Worm (Caenorhabditis elegans) whole organism, L1 larva: ENCODE results near the gene R03E9.2.
A peak's percentile ranks its signal among the peaks of the same experiment; 100 is the strongest.

Experiments used
- C34B4.2 ChIP-seq: sonication (generic microtip); optimal IDR thresholded peaks from 2 replicates; lab custom pipeline; 2017; ENCODE audit warnings: mild to moderate bottlenecking, missing genetic modification characterization, missing compliant biosample characterization
- F16B12.6 ChIP-seq: fragments of 150-350 bp; optimal IDR thresholded peaks from 2 replicates; lab custom pipeline; 2014; ENCODE audit warnings: missing biosample characterization, missing genetic modification characterization
- aha-1 ChIP-seq: fragments of 150-350 bp; optimal IDR thresholded peaks from 2 replicates; lab custom pipeline; 2014; ENCODE audit warnings: missing biosample characterization, missing genetic modification characterization
- aly-2 ChIP-seq: fragments of 150-350 bp; optimal IDR thresholded peaks from 2 replicates; lab custom pipeline; 2014; ENCODE audit warnings: missing biosample characterization, missing genetic modification characterization
- ama-1 ChIP-seq: fragments of 150-350 bp; optimal IDR thresholded peaks from 2 replicates; lab custom pipeline; 2014
- blmp-1 ChIP-seq: fragments of 150-350 bp; optimal IDR thresholded peaks from 2 replicates; lab custom pipeline; 2014; ENCODE audit warnings: missing biosample characterization, missing genetic modification characterization
- ceh-63 ChIP-seq: fragments of 200-800 bp; sonication (Bioruptor generic); optimal IDR thresholded peaks from 2 replicates; lab custom pipeline; 2018; ENCODE audit warnings: mild to moderate bottlenecking, missing genetic modification characterization, missing compliant biosample characterization
- ceh-8 ChIP-seq: fragments of 200-800 bp; sonication (Bioruptor generic); optimal IDR thresholded peaks from 2 replicates; lab custom pipeline; 2018; ENCODE audit warnings: mild to moderate bottlenecking, missing genetic modification characterization, moderate library complexity, missing compliant biosample characterization
- ceh-82 ChIP-seq, 3 experiments: fragments of 150-350 bp in 1 of 3; sonication (generic microtip) in 2 of 3; optimal IDR thresholded peaks; 2 replicates each; lab custom pipeline; 2014 to 2017; ENCODE audit warnings: missing biosample characterization in 3 of 3, missing genetic modification characterization in 3 of 3
- ceh-88 ChIP-seq: fragments of 200-800 bp; sonication (Bioruptor generic); IDR thresholded peaks from 2 replicates; pipeline ENCODE4 v1.3.6; 2022; ENCODE audit warnings: missing genetic modification characterization, missing compliant biosample characterization
- ceh-90 ChIP-seq: sonication (generic microtip); optimal IDR thresholded peaks from 2 replicates; lab custom pipeline; 2016; ENCODE audit warnings: missing genetic modification characterization, missing compliant biosample characterization
- ces-1 ChIP-seq: fragments of 150-350 bp; optimal IDR thresholded peaks from 2 replicates; lab custom pipeline; 2014; ENCODE audit warnings: missing biosample characterization, missing genetic modification reagents, missing genetic modification characterization
- dpl-1 ChIP-seq, 3 experiments: fragments of 150-350 bp in 2 of 3; sonication (generic microtip) in 1 of 3; optimal IDR thresholded peaks; 2 replicates each; lab custom pipeline; 2014 to 2017; ENCODE audit warnings: missing biosample characterization in 3 of 3, missing genetic modification characterization in 3 of 3, missing genetic modification reagents in 3 of 3
- efl-3 ChIP-seq: fragments of 200-800 bp; sonication (Bioruptor generic); optimal IDR thresholded peaks from 2 replicates; lab custom pipeline; 2018; ENCODE audit warnings: mild to moderate bottlenecking, missing genetic modification characterization, missing compliant biosample characterization
- egl-13 ChIP-seq: sonication (generic microtip); optimal IDR thresholded peaks from 2 replicates; lab custom pipeline; 2016; ENCODE audit warnings: missing genotype, missing genetic modification reagents, missing genetic modification characterization, missing compliant biosample characterization
- elt-2 ChIP-seq: sonication (generic microtip); optimal IDR thresholded peaks from 2 replicates; lab custom pipeline; 2016; ENCODE audit warnings: missing genetic modification characterization, mild to moderate bottlenecking, inconsistent platforms, missing compliant biosample characterization, missing genetic modification reagents
- elt-3 ChIP-seq, 6 experiments: fragments of 150-350 bp in 1 of 6; sonication (generic microtip); optimal IDR thresholded peaks; 2 replicates each; lab custom pipeline; 2017 to 2018; ENCODE audit warnings: missing biosample characterization in 6 of 6, missing genetic modification characterization in 6 of 6, inconsistent platforms in 1 of 6
- ets-5 ChIP-seq: fragments of 200-800 bp; sonication (Bioruptor generic); IDR thresholded peaks from 2 replicates; pipeline ENCODE4 v1.3.6; 2022; ENCODE audit warnings: missing genetic modification characterization, missing compliant biosample characterization
- fkh-8 ChIP-seq: sonication (generic microtip); optimal IDR thresholded peaks from 2 replicates; lab custom pipeline; 2016; ENCODE audit warnings: mild to moderate bottlenecking, missing genetic modification characterization, missing compliant biosample characterization
- fos-1 ChIP-seq: fragments of 150-350 bp; optimal IDR thresholded peaks from 2 replicates; lab custom pipeline; 2014; ENCODE audit warnings: missing biosample characterization, missing genetic modification characterization
- hpl-2 ChIP-seq: fragments of 150-350 bp; optimal IDR thresholded peaks from 2 replicates; lab custom pipeline; 2014; ENCODE audit warnings: missing biosample characterization, missing genetic modification reagents, missing genetic modification characterization
- jun-1 ChIP-seq: fragments of 150-350 bp; optimal IDR thresholded peaks from 2 replicates; lab custom pipeline; 2014; ENCODE audit warnings: missing biosample characterization, missing genetic modification reagents, missing genetic modification characterization
- lin-13 ChIP-seq: fragments of 150-350 bp; optimal IDR thresholded peaks from 2 replicates; lab custom pipeline; 2014; ENCODE audit warnings: missing biosample characterization, missing genetic modification reagents, missing genetic modification characterization
- lin-14 ChIP-seq: fragments of 200-800 bp; sonication (Bioruptor generic); optimal IDR thresholded peaks from 2 replicates; lab custom pipeline; 2018; ENCODE audit warnings: mild to moderate bottlenecking, missing genetic modification characterization, moderate library complexity, missing compliant biosample characterization
- lin-35 ChIP-seq, 2 experiments: fragments of 150-350 bp; optimal IDR thresholded peaks; 2 replicates each; lab custom pipeline; 2014; ENCODE audit warnings: missing biosample characterization in 2 of 2, missing genetic modification characterization in 2 of 2, missing genetic modification reagents in 2 of 2
- lin-39 ChIP-seq: fragments of 150-350 bp; optimal IDR thresholded peaks from 2 replicates; lab custom pipeline; 2014; ENCODE audit warnings: missing biosample characterization, missing genetic modification reagents, missing genetic modification characterization
- mdl-1 ChIP-seq, 2 experiments: fragments of 150-350 bp; optimal IDR thresholded peaks; 2 replicates each; lab custom pipeline; 2014 to 2017; ENCODE audit warnings: missing biosample characterization in 2 of 2, missing genetic modification characterization in 2 of 2, inconsistent platforms in 1 of 2
- mep-1 ChIP-seq: fragments of 150-350 bp; optimal IDR thresholded peaks from 2 replicates; lab custom pipeline; 2014; ENCODE audit warnings: missing biosample characterization, missing genetic modification characterization
- nhr-11 ChIP-seq: fragments of 150-350 bp; optimal IDR thresholded peaks from 2 replicates; lab custom pipeline; 2014; ENCODE audit warnings: missing biosample characterization, missing genetic modification characterization
- nhr-28 ChIP-seq: fragments of 150-350 bp; optimal IDR thresholded peaks from 2 replicates; lab custom pipeline; 2014; ENCODE audit warnings: missing biosample characterization, missing genetic modification characterization
- nhr-47 ChIP-seq: sonication (generic microtip); optimal IDR thresholded peaks from 2 replicates; lab custom pipeline; 2016; ENCODE audit warnings: mild to moderate bottlenecking, missing genetic modification characterization, moderate library complexity, missing compliant biosample characterization
- nhr-71 ChIP-seq: sonication (generic microtip); optimal IDR thresholded peaks from 2 replicates; lab custom pipeline; 2016; ENCODE audit warnings: mild to moderate bottlenecking, missing genetic modification characterization, moderate library complexity, missing compliant biosample characterization
- nhr-76 ChIP-seq: sonication (generic microtip); optimal IDR thresholded peaks from 2 replicates; lab custom pipeline; 2017; ENCODE audit warnings: missing biosample characterization, missing genetic modification characterization
- nhr-84 ChIP-seq: sonication (generic microtip); optimal IDR thresholded peaks from 2 replicates; lab custom pipeline; 2017; ENCODE audit warnings: missing biosample characterization, missing genetic modification characterization
- nhr-90 ChIP-seq: sonication (generic microtip); optimal IDR thresholded peaks from 2 replicates; lab custom pipeline; 2016; ENCODE audit warnings: mild to moderate bottlenecking, missing genetic modification characterization, missing compliant biosample characterization; ENCODE audit not compliant: poor library complexity
- pax-3 ChIP-seq: fragments of 200-800 bp; sonication (Bioruptor generic); optimal IDR thresholded peaks from 2 replicates; lab custom pipeline; 2018; ENCODE audit warnings: mild to moderate bottlenecking, missing genetic modification characterization, moderate library complexity, missing compliant biosample characterization
- pqm-1 ChIP-seq: sonication (generic microtip); optimal IDR thresholded peaks from 3 replicates; lab custom pipeline; 2017; ENCODE audit warnings: missing biosample characterization, missing genetic modification characterization
- rnt-1 ChIP-seq: sonication (generic microtip); optimal IDR thresholded peaks from 2 replicates; lab custom pipeline; 2016; ENCODE audit warnings: mild to moderate bottlenecking, missing genetic modification characterization, moderate library complexity, missing compliant biosample characterization
- skn-1 ChIP-seq: fragments of 150-350 bp; optimal IDR thresholded peaks from 2 replicates; lab custom pipeline; 2014; ENCODE audit warnings: missing biosample characterization, missing genetic modification characterization
- sox-4 ChIP-seq: sonication (generic microtip); optimal IDR thresholded peaks from 2 replicates; lab custom pipeline; 2016; ENCODE audit warnings: missing genetic modification characterization, missing compliant biosample characterization
- sptf-1 ChIP-seq: fragments of 150-350 bp; optimal IDR thresholded peaks from 2 replicates; lab custom pipeline; 2014; ENCODE audit warnings: missing biosample characterization, missing genetic modification characterization
- sup-37 ChIP-seq: fragments of 200-800 bp; sonication (Bioruptor generic); optimal IDR thresholded peaks from 2 replicates; lab custom pipeline; 2018; ENCODE audit warnings: mild to moderate bottlenecking, missing genetic modification characterization, missing compliant biosample characterization
- swsn-7 ChIP-seq: sonication (generic microtip); optimal IDR thresholded peaks from 2 replicates; lab custom pipeline; 2016; ENCODE audit warnings: missing genetic modification characterization, missing compliant biosample characterization
- tlp-1 ChIP-seq: fragments of 150-350 bp; optimal IDR thresholded peaks from 2 replicates; lab custom pipeline; 2014; ENCODE audit warnings: missing biosample characterization, missing genetic modification characterization
- unc-130 ChIP-seq: fragments of 150-350 bp; optimal IDR thresholded peaks from 2 replicates; lab custom pipeline; 2017; ENCODE audit warnings: missing biosample characterization, missing genetic modification characterization, inconsistent platforms
- unc-30 ChIP-seq: sonication (generic microtip); optimal IDR thresholded peaks from 2 replicates; lab custom pipeline; 2017; ENCODE audit warnings: missing biosample characterization, missing genetic modification characterization
- unc-62 ChIP-seq: fragments of 150-350 bp; optimal IDR thresholded peaks from 2 replicates; lab custom pipeline; 2014; ENCODE audit warnings: missing biosample characterization, missing genetic modification reagents, missing genetic modification characterization
- unc-98 ChIP-seq: fragments of 200-800 bp; sonication (Bioruptor generic); IDR thresholded peaks from 2 replicates; pipeline ENCODE4 v1.3.6; 2022; ENCODE audit warnings: missing genetic modification characterization, missing compliant biosample characterization
- vab-15 ChIP-seq: sonication (generic microtip); optimal IDR thresholded peaks from 2 replicates; lab custom pipeline; 2017; ENCODE audit warnings: missing genotype, mild to moderate bottlenecking, missing genetic modification characterization, missing compliant biosample characterization
- zag-1 ChIP-seq: fragments of 150-350 bp; optimal IDR thresholded peaks from 2 replicates; lab custom pipeline; 2014; ENCODE audit warnings: missing biosample characterization, missing genetic modification characterization
- zip-4 ChIP-seq: fragments of 200-800 bp; sonication (Bioruptor generic); optimal IDR thresholded peaks from 2 replicates; lab custom pipeline; 2018; ENCODE audit warnings: mild to moderate bottlenecking, missing genetic modification characterization, moderate library complexity, missing compliant biosample characterization
- ztf-11 ChIP-seq, 2 experiments: sonication (generic microtip); optimal IDR thresholded peaks; 2 replicates each; lab custom pipeline; 2016 to 2017; ENCODE audit warnings: missing genetic modification characterization in 2 of 2, missing biosample characterization in 1 of 2, missing compliant biosample characterization in 1 of 2
- ztf-4 ChIP-seq: fragments of 150-350 bp; optimal IDR thresholded peaks from 2 replicates; lab custom pipeline; 2014; ENCODE audit warnings: missing biosample characterization, missing genetic modification characterization

Gene R03E9.2

DNA sequence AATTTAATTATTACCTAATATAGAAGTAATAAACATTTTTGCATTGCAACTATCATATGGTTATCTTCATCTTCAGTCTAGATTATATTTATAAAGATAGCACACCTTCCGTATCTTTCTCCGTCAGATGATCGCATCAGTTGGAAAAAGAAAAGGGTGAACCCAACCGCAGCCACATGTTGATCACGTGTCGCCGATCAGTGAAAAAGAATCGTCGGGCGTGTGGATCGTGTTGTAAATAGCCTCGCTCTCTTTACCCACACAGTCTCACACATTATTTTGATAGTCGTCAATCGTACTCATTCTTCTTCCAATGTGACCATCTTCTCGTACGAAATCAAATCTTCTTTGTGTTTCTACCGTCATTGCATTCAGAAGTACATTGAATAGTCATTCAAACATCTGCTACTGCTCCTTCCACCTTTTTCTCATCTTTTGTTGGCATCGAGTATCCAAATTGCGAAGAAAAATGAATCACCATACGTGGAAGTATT is 10.8 kb upstream of the R03E9.2 start (continued):
- TF ChIP-seq nhr-11 (tag; lab: Kevin White, UChicago) (peak; percentile 70), nhr-90 (tag; lab: Kevin White, UChicago) (peak; percentile 99), zag-1 (tag; lab: Kevin White, UChicago) (no peak), aha-1 (tag; lab: Kevin White, UChicago) (peak; percentile 56), ets-5 (no peak), fos-1 (tag; lab: Kevin White, UChicago) (peak; percentile 49), nhr-71 (tag; lab: Kevin White, UChicago) (peak; percentile 99), egl-13 (peak; percentile 61), blmp-1 (tag; lab: Kevin White, UChicago) (peak; percentile 92), pax-3 (peak; percentile 77), unc-130 (peak; percentile 93), lin-39 (peak; percentile 89), sptf-1 (no peak), unc-62 (peak; percentile 15), hpl-2 (GFP tag; lab: Kevin White, UChicago) (peak; percentile 79), elt-2 (peak; percentile 97), tlp-1 (peak; percentile 86), unc-30 (no peak), ceh-82 (tag; optimal IDR thresholded peaks at IDR 0.05; lab: Kevin White, UChicago) (peak; percentile 5 to 46 (median 43)), ama-1 (lab: Kevin White, UChicago) (peak; percentile 99), aly-2 (tag; lab: Kevin White, UChicago) (no peak), swsn-7 (tag; lab: Kevin White, UChicago) (peak; percentile 91), dpl-1 (GFP tag; optimal IDR thresholded peaks at IDR 0.05; lab: Kevin White, UChicago) (peak; percentile 37 to 61 (median 49)), vab-15 (tag; lab: Kevin White, UChicago) (no peak), ztf-11 (tag; optimal IDR thresholded peaks at IDR 0.05; lab: Kevin White, UChicago) (peak in 1 of 2 experiments; percentile 80), lin-13 (GFP tag; lab: Kevin White, UChicago) (peak; percentile 91), nhr-47 (tag; lab: Kevin White, UChicago) (peak; percentile 95), mep-1 (peak; percentile 91), mdl-1 (tag; optimal IDR thresholded peaks at IDR 0.05; lab: Kevin White, UChicago) (peak in 1 of 2 experiments; percentile 92), lin-35 (GFP tag; optimal IDR thresholded peaks at IDR 0.05; lab: Kevin White, UChicago) (peak; percentile 41 to 88), skn-1 (tag; lab: Kevin White, UChicago) (peak; percentile 44), F16B12.6 (tag; lab: Kevin White, UChicago) (no peak), C34B4.2 (tag; lab: Kevin White, UChicago) (no peak), nhr-76 (tag; lab: Kevin White, UChicago) (no peak), zip-4 (GFP tag; lab: Kevin White, UChicago) (peak; percentile 77), elt-3 (tag; optimal IDR thresholded peaks at IDR 0.05; lab: Kevin White, UChicago) (peak; percentile 48 to 99 (median 92)), unc-98 (GFP tag; lab: Robert Waterston, UW) (no peak), ces-1 (GFP tag; lab: Kevin White, UChicago) (no peak), sox-4 (peak; percentile 69), sup-37 (GFP tag; lab: Kevin White, UChicago) (peak; percentile 85), lin-14 (GFP tag; lab: Kevin White, UChicago) (peak; percentile 99), ceh-90 (no peak), ceh-63 (GFP tag; lab: Kevin White, UChicago) (no peak), pqm-1 (tag; lab: Kevin White, UChicago) (peak; percentile 40), efl-3 (GFP tag; lab: Kevin White, UChicago) (peak; percentile 89), rnt-1 (tag; lab: Kevin White, UChicago) (peak; percentile 97), ceh-88 (GFP tag; lab: Robert Waterston, UW) (peak; percentile 87), ceh-8 (GFP tag; lab: Kevin White, UChicago) (peak; percentile 11), ztf-4 (peak; percentile 99), nhr-28 (tag; lab: Kevin White, UChicago) (peak; percentile 31), fkh-8 (tag; lab: Kevin White, UChicago) (peak; percentile 40), jun-1 (tag; lab: Kevin White, UChicago) (peak; percentile 85), nhr-84 (tag; lab: Kevin White, UChicago) (no peak)
